Fruit fly (Drosophila melanogaster) whole organism: ENCODE measurements around the gene Rrp1.

ENCODE experiments used
- CG8478 ChIP-seq: fragments of >200 bp; optimal IDR thresholded peaks from 2 replicates; lab custom pipeline; 2018; ENCODE audit warnings: inconsistent platforms
- Dll ChIP-seq: fragments of >200 bp; optimal IDR thresholded peaks from 2 replicates; lab custom pipeline; 2017
- EcR ChIP-seq, 2 experiments: fragments of >200 bp; optimal IDR thresholded peaks; 2 replicates each; lab custom pipeline; 2017; ENCODE audit warnings: missing biosample characterization in 2 of 2, missing genetic modification characterization in 2 of 2, missing genetic modification reagents in 2 of 2
- pan ChIP-seq: fragments of >200 bp; optimal IDR thresholded peaks from 2 replicates; lab custom pipeline; 2017
- psq ChIP-seq: fragments of >200 bp; optimal IDR thresholded peaks from 2 replicates; lab custom pipeline; 2017
- usp ChIP-seq: fragments of >200 bp; optimal IDR thresholded peaks from 2 replicates; lab custom pipeline; 2017; ENCODE audit warnings: missing biosample characterization, missing genetic modification characterization, mixed read lengths

Gene Rrp1

dm6 chr2L:2972439-2972936 is at the start of gene Rrp1, which contains the start of gene gammaTub23C:
TSS of gene Rrp1 (minus strand) at chr2L:2972508.
TSS of gene gammaTub23C (plus strand) at chr2L:2972891.
- no peak for TF ChIP-seq Dll (lab: Kevin White, UChicago)
- TF ChIP-seq CG8478 (lab: Kevin White, UChicago): no peak
- no peak for TF ChIP-seq psq (lab: Kevin White, UChicago)
- no peak for TF ChIP-seq EcR (GFP tag; optimal IDR thresholded peaks at IDR 0.05; lab: Kevin White, UChicago)
- no peak for TF ChIP-seq pan (lab: Kevin White, UChicago)
- no peak for TF ChIP-seq usp

dm6 chr2L:3018212-3018611 is 45.9 kb upstream of the Rrp1 start, which contains the start of the genes CG17224 and CG17264:
TSS of gene CG17224 (minus strand) at chr2L:3018308.
TSS of gene CG17264 (plus strand) at chr2L:3018508.
- TF ChIP-seq Dll (lab: Kevin White, UChicago) (no peak), EcR (GFP tag; optimal IDR thresholded peaks at IDR 0.05; lab: Kevin White, UChicago) (no peak)

dm6 chr2L:3012780-3013179 is 40.5 kb upstream of the Rrp1 start:
- TF ChIP-seq psq (lab: Kevin White, UChicago) (no peak), CG8478 (lab: Kevin White, UChicago) (no peak), pan (lab: Kevin White, UChicago) (no peak), EcR (GFP tag; optimal IDR thresholded peaks at IDR 0.05; lab: Kevin White, UChicago) (no peak), usp (no peak), Dll (lab: Kevin White, UChicago) (no peak)

dm6 chr2L:3011484-3011883 is 39.2 kb upstream of the Rrp1 start:
- no peak for TF ChIP-seq psq (lab: Kevin White, UChicago)
- no peak for TF ChIP-seq EcR (GFP tag; optimal IDR thresholded peaks at IDR 0.05; lab: Kevin White, UChicago)
- no peak for TF ChIP-seq Dll (lab: Kevin White, UChicago)

- TF ChIP-seq EcR (GFP tag; optimal IDR thresholded peaks at IDR 0.05; lab: Kevin White, UChicago) (no peak), CG8478 (lab: Kevin White, UChicago) (no peak), psq (lab: Kevin White, UChicago) (no peak), usp (no peak), pan (lab: Kevin White, UChicago) (no peak), Dll (lab: Kevin White, UChicago) (no peak)
Observed at dm6 chr2L:3009438-3009837, 37.1 kb upstream of the Rrp1 start.

dm6 chr2L:3006925-3007426 is 34.7 kb upstream of the Rrp1 start:
- no peak for TF ChIP-seq pan (lab: Kevin White, UChicago)
- TF ChIP-seq psq (lab: Kevin White, UChicago): no peak
- no peak for TF ChIP-seq Dll (lab: Kevin White, UChicago)
- no peak for TF ChIP-seq EcR (GFP tag; optimal IDR thresholded peaks at IDR 0.05; lab: Kevin White, UChicago)
- TF ChIP-seq CG8478 (lab: Kevin White, UChicago): no peak
- no peak for TF ChIP-seq usp

dm6 chr2L:3006194-3006593 is 33.9 kb upstream of the Rrp1 start:
- TF ChIP-seq EcR (GFP tag; optimal IDR thresholded peaks at IDR 0.05; lab: Kevin White, UChicago): no peak
- no peak for TF ChIP-seq CG8478 (lab: Kevin White, UChicago)
- no peak for TF ChIP-seq pan (lab: Kevin White, UChicago)
- no peak for TF ChIP-seq Dll (lab: Kevin White, UChicago)
- TF ChIP-seq usp: no peak
- TF ChIP-seq psq (lab: Kevin White, UChicago): no peak

dm6 chr2L:3005483-3005882 is 33.2 kb upstream of the Rrp1 start:
- TF ChIP-seq Dll (lab: Kevin White, UChicago) (no peak), usp (no peak), psq (lab: Kevin White, UChicago) (no peak), EcR (GFP tag; optimal IDR thresholded peaks at IDR 0.05; lab: Kevin White, UChicago) (no peak), pan (lab: Kevin White, UChicago) (no peak), CG8478 (lab: Kevin White, UChicago) (no peak)

- TF ChIP-seq usp: no peak
- no peak for TF ChIP-seq EcR (GFP tag; optimal IDR thresholded peaks at IDR 0.05; lab: Kevin White, UChicago)
- TF ChIP-seq pan (lab: Kevin White, UChicago): no peak
Observed at dm6 chr2L:3004601-3005000, 32.3 kb upstream of the Rrp1 start.

- TF ChIP-seq EcR (GFP tag; optimal IDR thresholded peaks at IDR 0.05; lab: Kevin White, UChicago) (no peak), usp (no peak), CG8478 (lab: Kevin White, UChicago) (no peak), Dll (lab: Kevin White, UChicago) (no peak), pan (lab: Kevin White, UChicago) (no peak), psq (lab: Kevin White, UChicago) (no peak)
Observed at dm6 chr2L:3003399-3003798, 31.1 kb upstream of the Rrp1 start.

dm6 chr2L:3001953-3002352 is 29.6 kb upstream of the Rrp1 start:
- no peak for TF ChIP-seq pan (lab: Kevin White, UChicago)
- TF ChIP-seq Dll (lab: Kevin White, UChicago): no peak
- no peak for TF ChIP-seq psq (lab: Kevin White, UChicago)
- no peak for TF ChIP-seq EcR (GFP tag; optimal IDR thresholded peaks at IDR 0.05; lab: Kevin White, UChicago)
- TF ChIP-seq usp: no peak
- TF ChIP-seq CG8478 (lab: Kevin White, UChicago): no peak

- no peak for TF ChIP-seq usp
- no peak for TF ChIP-seq psq (lab: Kevin White, UChicago)
- no peak for TF ChIP-seq CG8478 (lab: Kevin White, UChicago)
- no peak for TF ChIP-seq EcR (GFP tag; optimal IDR thresholded peaks at IDR 0.05; lab: Kevin White, UChicago)
- TF ChIP-seq Dll (lab: Kevin White, UChicago): no peak
- TF ChIP-seq pan (lab: Kevin White, UChicago): no peak
Observed at dm6 chr2L:3000517-3000934, 28.2 kb upstream of the Rrp1 start.
